Worm (Caenorhabditis elegans) whole organism, L1 larva: Measurements from ENCODE around the gene skr-21.

Source experiments
- C16A3.4 ChIP-seq: fragments of 150-350 bp; optimal IDR thresholded peaks from 2 replicates; lab custom pipeline; 2014; ENCODE audit warnings: missing biosample characterization, missing genetic modification characterization
- C34B4.2 ChIP-seq: sonication (generic microtip); optimal IDR thresholded peaks from 2 replicates; lab custom pipeline; 2017; ENCODE audit warnings: mild to moderate bottlenecking, missing genetic modification characterization, missing compliant biosample characterization
- Y116A8C.19 ChIP-seq: sonication (generic microtip); optimal IDR thresholded peaks from 2 replicates; lab custom pipeline; 2016; ENCODE audit warnings: missing compliant biosample characterization, missing genetic modification characterization, borderline replicate concordance
- ama-1 ChIP-seq: fragments of 150-350 bp; optimal IDR thresholded peaks from 2 replicates; lab custom pipeline; 2014
- blmp-1 ChIP-seq: fragments of 150-350 bp; optimal IDR thresholded peaks from 2 replicates; lab custom pipeline; 2014; ENCODE audit warnings: missing biosample characterization, missing genetic modification characterization
- ceh-82 ChIP-seq, 3 experiments: fragments of 150-350 bp in 1 of 3; sonication (generic microtip) in 2 of 3; optimal IDR thresholded peaks; 2 replicates each; lab custom pipeline; 2014 to 2017; ENCODE audit warnings: missing biosample characterization in 3 of 3, missing genetic modification characterization in 3 of 3
- ceh-88 ChIP-seq: fragments of 200-800 bp; sonication (Bioruptor generic); IDR thresholded peaks from 2 replicates; pipeline ENCODE4 v1.3.6; 2022; ENCODE audit warnings: missing genetic modification characterization, missing compliant biosample characterization
- ceh-90 ChIP-seq: sonication (generic microtip); optimal IDR thresholded peaks from 2 replicates; lab custom pipeline; 2016; ENCODE audit warnings: missing genetic modification characterization, missing compliant biosample characterization
- ces-1 ChIP-seq: fragments of 150-350 bp; optimal IDR thresholded peaks from 2 replicates; lab custom pipeline; 2014; ENCODE audit warnings: missing biosample characterization, missing genetic modification reagents, missing genetic modification characterization
- dpl-1 ChIP-seq, 3 experiments: fragments of 150-350 bp in 2 of 3; sonication (generic microtip) in 1 of 3; optimal IDR thresholded peaks; 2 replicates each; lab custom pipeline; 2014 to 2017; ENCODE audit warnings: missing biosample characterization in 3 of 3, missing genetic modification characterization in 3 of 3, missing genetic modification reagents in 3 of 3
- efl-1 ChIP-seq, 4 experiments: fragments of 150-350 bp; optimal IDR thresholded peaks in 3 of 4; peaks in 1 of 4; 1 replicate in 1 of 4; 2 replicates in 3 of 4; lab custom pipeline; 2014; ENCODE audit warnings: missing biosample characterization in 2 of 4, missing genetic modification characterization in 2 of 4, missing genetic modification reagents in 2 of 4
- efl-3 ChIP-seq: fragments of 200-800 bp; sonication (Bioruptor generic); optimal IDR thresholded peaks from 2 replicates; lab custom pipeline; 2018; ENCODE audit warnings: mild to moderate bottlenecking, missing genetic modification characterization, missing compliant biosample characterization
- egl-27 ChIP-seq, 2 experiments: fragments of 150-350 bp in 1 of 2; sonication (generic microtip); optimal IDR thresholded peaks; 3 replicates each; lab custom pipeline; 2017 to 2018; ENCODE audit warnings: missing biosample characterization in 2 of 2, missing genetic modification characterization in 2 of 2, missing genetic modification reagents in 2 of 2
- elt-2 ChIP-seq: sonication (generic microtip); optimal IDR thresholded peaks from 2 replicates; lab custom pipeline; 2016; ENCODE audit warnings: missing genetic modification characterization, mild to moderate bottlenecking, inconsistent platforms, missing compliant biosample characterization, missing genetic modification reagents
- elt-3 ChIP-seq, 6 experiments: fragments of 150-350 bp in 1 of 6; sonication (generic microtip); optimal IDR thresholded peaks; 2 replicates each; lab custom pipeline; 2017 to 2018; ENCODE audit warnings: missing biosample characterization in 6 of 6, missing genetic modification characterization in 6 of 6, inconsistent platforms in 1 of 6
- ets-5 ChIP-seq: fragments of 200-800 bp; sonication (Bioruptor generic); IDR thresholded peaks from 2 replicates; pipeline ENCODE4 v1.3.6; 2022; ENCODE audit warnings: missing genetic modification characterization, missing compliant biosample characterization
- fkh-4 ChIP-seq: sonication (generic microtip); optimal IDR thresholded peaks from 2 replicates; lab custom pipeline; 2016; ENCODE audit warnings: missing compliant biosample characterization, missing genetic modification characterization, borderline replicate concordance
- fkh-8 ChIP-seq: sonication (generic microtip); optimal IDR thresholded peaks from 2 replicates; lab custom pipeline; 2016; ENCODE audit warnings: mild to moderate bottlenecking, missing genetic modification characterization, missing compliant biosample characterization
- jun-1 ChIP-seq: fragments of 150-350 bp; optimal IDR thresholded peaks from 2 replicates; lab custom pipeline; 2014; ENCODE audit warnings: missing biosample characterization, missing genetic modification reagents, missing genetic modification characterization
- lin-14 ChIP-seq: fragments of 200-800 bp; sonication (Bioruptor generic); optimal IDR thresholded peaks from 2 replicates; lab custom pipeline; 2018; ENCODE audit warnings: mild to moderate bottlenecking, missing genetic modification characterization, moderate library complexity, missing compliant biosample characterization
- lin-35 ChIP-seq, 2 experiments: fragments of 150-350 bp; optimal IDR thresholded peaks; 2 replicates each; lab custom pipeline; 2014; ENCODE audit warnings: missing biosample characterization in 2 of 2, missing genetic modification characterization in 2 of 2, missing genetic modification reagents in 2 of 2
- lir-3 ChIP-seq: sonication (generic microtip); optimal IDR thresholded peaks from 2 replicates; lab custom pipeline; 2016; ENCODE audit warnings: mild to moderate bottlenecking, missing genetic modification characterization, moderate library complexity, missing compliant biosample characterization; ENCODE audit not compliant: poor library complexity
- lsy-2 ChIP-seq, 2 experiments: fragments of 150-350 bp; optimal IDR thresholded peaks; 2 replicates each; lab custom pipeline; 2014; ENCODE audit warnings: missing biosample characterization in 2 of 2, missing genetic modification characterization in 2 of 2
- mdl-1 ChIP-seq, 2 experiments: fragments of 150-350 bp; optimal IDR thresholded peaks; 2 replicates each; lab custom pipeline; 2014 to 2017; ENCODE audit warnings: missing biosample characterization in 2 of 2, missing genetic modification characterization in 2 of 2, inconsistent platforms in 1 of 2
- mef-2 ChIP-seq: fragments of 150-350 bp; optimal IDR thresholded peaks from 2 replicates; lab custom pipeline; 2014; ENCODE audit warnings: missing biosample characterization, missing genetic modification characterization
- nhr-12 ChIP-seq: sonication (generic microtip); optimal IDR thresholded peaks from 2 replicates; lab custom pipeline; 2017; ENCODE audit warnings: missing biosample characterization, missing genetic modification characterization
- nhr-19 ChIP-seq: fragments of 200-800 bp; sonication (Bioruptor generic); conservative IDR thresholded peaks from 2 replicates; pipeline ENCODE4 v1.3.6; 2022; ENCODE audit warnings: missing genetic modification characterization, missing compliant biosample characterization
- nhr-20 ChIP-seq: sonication (generic microtip); optimal IDR thresholded peaks from 2 replicates; lab custom pipeline; 2016; ENCODE audit warnings: mild to moderate bottlenecking, missing genetic modification characterization, missing compliant biosample characterization
- nhr-47 ChIP-seq: sonication (generic microtip); optimal IDR thresholded peaks from 2 replicates; lab custom pipeline; 2016; ENCODE audit warnings: mild to moderate bottlenecking, missing genetic modification characterization, moderate library complexity, missing compliant biosample characterization
- nhr-71 ChIP-seq: sonication (generic microtip); optimal IDR thresholded peaks from 2 replicates; lab custom pipeline; 2016; ENCODE audit warnings: mild to moderate bottlenecking, missing genetic modification characterization, moderate library complexity, missing compliant biosample characterization
- nhr-76 ChIP-seq: sonication (generic microtip); optimal IDR thresholded peaks from 2 replicates; lab custom pipeline; 2017; ENCODE audit warnings: missing biosample characterization, missing genetic modification characterization
- nhr-84 ChIP-seq: sonication (generic microtip); optimal IDR thresholded peaks from 2 replicates; lab custom pipeline; 2017; ENCODE audit warnings: missing biosample characterization, missing genetic modification characterization
- nhr-85 ChIP-seq: sonication (generic microtip); peaks from one replicate; lab custom pipeline; 2016; ENCODE audit warnings: missing genetic modification characterization, inconsistent platforms, missing compliant biosample characterization
- nhr-90 ChIP-seq: sonication (generic microtip); optimal IDR thresholded peaks from 2 replicates; lab custom pipeline; 2016; ENCODE audit warnings: mild to moderate bottlenecking, missing genetic modification characterization, missing compliant biosample characterization; ENCODE audit not compliant: poor library complexity
- pag-3 ChIP-seq: sonication (generic microtip); optimal IDR thresholded peaks from 2 replicates; lab custom pipeline; 2017; ENCODE audit warnings: missing genetic modification characterization, mild to moderate bottlenecking, missing compliant biosample characterization, antibody characterized with exemption, borderline replicate concordance; ENCODE audit not compliant: insufficient read depth
- pqm-1 ChIP-seq: sonication (generic microtip); optimal IDR thresholded peaks from 3 replicates; lab custom pipeline; 2017; ENCODE audit warnings: missing biosample characterization, missing genetic modification characterization
- snu-23 ChIP-seq: sonication (generic microtip); optimal IDR thresholded peaks from 2 replicates; lab custom pipeline; 2016; ENCODE audit warnings: missing genetic modification characterization, missing compliant biosample characterization
- sptf-1 ChIP-seq: fragments of 150-350 bp; optimal IDR thresholded peaks from 2 replicates; lab custom pipeline; 2014; ENCODE audit warnings: missing biosample characterization, missing genetic modification characterization
- swsn-7 ChIP-seq: sonication (generic microtip); optimal IDR thresholded peaks from 2 replicates; lab custom pipeline; 2016; ENCODE audit warnings: missing genetic modification characterization, missing compliant biosample characterization

Gene skr-21

DNA sequence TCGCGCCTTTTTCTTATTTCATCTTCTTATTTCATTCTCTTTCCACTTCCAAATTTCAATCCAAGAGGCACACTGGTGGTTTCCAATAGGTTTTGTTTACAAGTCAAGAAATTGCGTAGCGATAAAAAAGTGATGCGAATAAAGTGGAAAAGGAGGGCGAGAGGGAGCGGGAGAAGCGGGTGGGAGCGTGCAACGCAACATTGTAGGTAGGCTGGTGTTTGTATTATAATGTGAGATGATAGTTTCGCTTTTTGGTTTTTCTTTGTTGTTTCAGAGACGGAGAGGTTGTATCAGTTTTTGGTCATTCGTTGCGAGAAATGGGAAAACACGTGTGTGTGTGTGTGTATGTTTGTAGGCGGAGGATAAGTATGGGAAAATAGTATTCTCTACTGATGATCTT is 23.7 kb upstream of the skr-21 start (continued):
- TF ChIP-seq pag-3 (tag; lab: Kevin White, UChicago) (no peak), ceh-82 (tag; optimal IDR thresholded peaks at IDR 0.05; lab: Kevin White, UChicago) (peak in 1 of 3 experiments; percentile 6), fkh-8 (tag; lab: Kevin White, UChicago) (no peak), snu-23 (GFP tag; lab: Kevin White, UChicago) (peak; percentile 75), mdl-1 (tag; optimal IDR thresholded peaks at IDR 0.05; lab: Kevin White, UChicago) (peak in 1 of 2 experiments; percentile 91), ces-1 (GFP tag; lab: Kevin White, UChicago) (no peak), ama-1 (lab: Kevin White, UChicago) (no peak), swsn-7 (peak; percentile 25)

DNA sequence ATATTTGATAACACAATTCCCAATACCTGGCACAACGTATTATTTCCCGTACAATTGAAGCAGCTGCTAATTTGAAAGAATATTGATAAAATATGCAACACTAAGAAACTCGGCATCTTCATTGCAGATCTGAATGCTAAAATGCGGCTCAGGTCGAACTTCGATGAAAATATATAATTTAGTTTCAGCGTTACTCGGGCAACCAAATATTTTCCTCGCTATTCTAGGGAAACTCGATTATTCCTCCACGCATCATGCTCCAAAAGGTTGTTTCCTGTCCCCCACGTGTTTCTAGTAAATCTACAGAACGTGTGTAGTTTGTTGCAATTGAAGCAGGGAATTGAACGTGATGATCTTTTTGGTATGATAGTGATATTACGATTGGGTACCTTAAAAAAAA is 22.6 kb upstream of the skr-21 start:
- TF ChIP-seq fkh-8 (tag; lab: Kevin White, UChicago) (peak; percentile 39), dpl-1 (GFP tag; optimal IDR thresholded peaks at IDR 0.05; lab: Kevin White, UChicago) (no peak), ces-1 (GFP tag; lab: Kevin White, UChicago) (no peak), mef-2 (tag; lab: Kevin White, UChicago) (no peak), efl-3 (no peak), nhr-84 (tag; lab: Kevin White, UChicago) (no peak), nhr-47 (tag; lab: Kevin White, UChicago) (no peak), snu-23 (GFP tag; lab: Kevin White, UChicago) (no peak), nhr-71 (tag; lab: Kevin White, UChicago) (peak; percentile 4), nhr-76 (tag; lab: Kevin White, UChicago) (no peak)

DNA sequence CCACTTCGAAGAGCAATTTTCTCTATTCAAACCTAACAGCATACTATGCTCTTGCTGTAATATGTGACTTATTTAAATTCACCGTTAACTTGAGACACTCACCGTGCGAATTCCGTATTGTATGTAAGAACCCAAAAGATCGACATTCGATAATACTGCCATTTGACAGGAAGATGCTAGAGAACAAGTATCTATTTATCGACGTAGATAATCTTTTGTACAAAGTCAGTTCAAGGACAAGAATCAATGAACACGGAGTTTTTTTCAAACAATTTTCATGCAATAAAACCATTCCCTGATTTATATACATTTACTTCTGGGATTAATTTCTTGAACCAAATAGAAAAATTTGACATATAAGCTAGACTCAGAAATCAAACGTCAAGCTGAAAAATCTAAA is 21.8 kb upstream of the skr-21 start, which contains the start of gene K08H2.7:
TSS of gene K08H2.7 (minus strand) at position 173 of the 400 bp plus-strand sequence.
- no peak for TF ChIP-seq ceh-90 (tag; lab: Kevin White, UChicago)
- peak; percentile 45 for TF ChIP-seq nhr-20 (tag; lab: Kevin White, UChicago)
- peak; percentile 60 for TF ChIP-seq lin-14 (GFP tag; lab: Kevin White, UChicago)
- peak; percentile 0 for TF ChIP-seq snu-23 (GFP tag; lab: Kevin White, UChicago)
- no peak for TF ChIP-seq elt-2 (tag; lab: Kevin White, UChicago)
- peak; percentile 25 for TF ChIP-seq nhr-71 (tag; lab: Kevin White, UChicago)
- TF ChIP-seq nhr-85 (tag; lab: Kevin White, UChicago): peak; percentile 87

- TF ChIP-seq nhr-47 (tag; lab: Kevin White, UChicago): no peak
- TF ChIP-seq ceh-88: no peak
- no peak for TF ChIP-seq efl-1 (optimal IDR thresholded peaks at IDR 0.05; lab: Kevin White, UChicago)
- TF ChIP-seq efl-1 (GFP tag; optimal IDR thresholded peaks at IDR 0.05 in 1 of 2; lab: Kevin White, UChicago): peak in 1 of 2 experiments; percentile 78
- peak; percentile 58 for TF ChIP-seq elt-2 (tag; lab: Kevin White, UChicago)
- no peak for TF ChIP-seq sptf-1 (tag; lab: Kevin White, UChicago)
- TF ChIP-seq lin-35 (GFP tag; optimal IDR thresholded peaks at IDR 0.05; lab: Kevin White, UChicago): peak in 1 of 2 experiments; percentile 29
- TF ChIP-seq mdl-1 (tag; optimal IDR thresholded peaks at IDR 0.05; lab: Kevin White, UChicago): peak in 1 of 2 experiments; percentile 6
These were observed 21.1 kb upstream of the skr-21 start for ce11 chrX:13247614-13248013.

DNA sequence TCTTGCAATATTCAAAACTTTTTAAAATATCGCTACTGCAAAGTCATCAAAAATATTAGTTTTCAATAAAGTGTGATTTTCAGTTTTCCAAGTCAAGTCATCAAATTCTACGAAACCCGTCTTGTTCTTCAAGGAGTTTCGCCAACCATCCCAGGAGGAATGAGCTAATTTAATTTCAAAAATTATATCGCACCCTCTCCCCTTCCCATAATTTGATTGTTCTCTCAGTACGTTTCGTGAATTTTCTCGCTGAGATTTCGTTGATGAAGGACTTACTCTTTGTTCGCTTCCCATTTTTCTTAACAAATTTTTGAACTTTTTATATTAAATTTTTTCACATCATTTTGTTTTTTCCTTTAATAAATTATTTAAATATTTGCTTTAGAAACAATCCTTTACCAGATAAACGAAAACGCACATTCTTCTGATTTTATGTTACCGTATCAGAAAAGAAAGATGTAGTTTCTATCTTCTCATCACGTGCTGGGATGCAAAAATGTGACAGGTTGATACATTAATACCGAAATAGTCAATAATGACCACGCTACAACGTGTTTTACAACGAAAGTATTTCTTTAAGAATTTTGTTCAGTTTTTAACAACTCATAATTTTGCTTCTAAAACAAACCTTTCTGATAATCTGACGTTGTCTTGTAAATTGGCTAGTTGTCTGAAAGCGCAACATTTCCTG is 20.3 kb upstream of the skr-21 start:
- TF ChIP-seq nhr-85 (tag; lab: Kevin White, UChicago) (peak; percentile 86), pqm-1 (tag; lab: Kevin White, UChicago) (no peak), snu-23 (GFP tag; lab: Kevin White, UChicago) (peak; percentile 56), fkh-8 (tag; lab: Kevin White, UChicago) (no peak), lsy-2 (tag; optimal IDR thresholded peaks at IDR 0.05; lab: Kevin White, UChicago) (peak in 1 of 2 experiments; percentile 61), C16A3.4 (no peak), nhr-71 (tag; lab: Kevin White, UChicago) (peak; percentile 49), fkh-4 (tag; lab: Kevin White, UChicago) (no peak), ets-5 (GFP tag; lab: Robert Waterston, UW) (no peak), nhr-90 (peak; percentile 41), nhr-20 (tag; lab: Kevin White, UChicago) (peak; percentile 82), nhr-12 (tag; lab: Kevin White, UChicago) (no peak), blmp-1 (tag; lab: Kevin White, UChicago) (peak; percentile 64), ceh-90 (tag; lab: Kevin White, UChicago) (no peak), nhr-19 (peak; percentile 32; the same call in 1 of the 2 replicates), pag-3 (tag; lab: Kevin White, UChicago) (no peak), efl-3 (no peak), jun-1 (tag; lab: Kevin White, UChicago) (no peak), dpl-1 (GFP tag; optimal IDR thresholded peaks at IDR 0.05; lab: Kevin White, UChicago) (peak in 1 of 3 experiments; percentile 5), egl-27 (tag; optimal IDR thresholded peaks at IDR 0.05; lab: Kevin White, UChicago) (no peak), Y116A8C.19 (no peak), C34B4.2 (tag; lab: Kevin White, UChicago) (no peak), lir-3 (tag; lab: Kevin White, UChicago) (no peak), elt-3 (tag; optimal IDR thresholded peaks at IDR 0.05; lab: Kevin White, UChicago) (peak in 2 of 6 experiments; percentile 7 to 24)
